Worm (Caenorhabditis elegans): ENCODE measurements around the gene ZC196.5.
A peak's percentile ranks its signal among the peaks of the same experiment; 100 is the strongest.

ZC196.5 gene

DNA sequence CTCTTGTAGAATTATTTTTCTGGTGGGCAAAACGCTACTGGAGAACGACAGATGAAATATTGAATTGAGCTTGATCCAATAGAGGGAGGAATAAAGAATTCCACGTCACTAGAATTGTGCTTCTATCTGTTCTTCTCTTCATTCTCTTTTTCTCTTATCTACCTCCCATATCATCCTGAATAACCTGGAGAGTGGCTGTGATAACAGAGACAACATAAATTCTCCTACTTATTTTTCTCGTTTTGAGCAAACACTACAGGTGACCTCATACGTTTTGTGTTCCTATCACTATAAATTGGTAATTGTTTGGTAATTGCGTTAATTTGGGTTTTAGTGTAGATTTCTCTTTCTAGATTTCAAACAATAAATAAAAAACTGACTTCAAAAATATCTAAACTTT, 52.0 kb downstream of the ZC196.5 start:
- no peak for TF ChIP-seq nhr-28 (tag; optimal IDR thresholded peaks at IDR 0.05)
- TF ChIP-seq hlh-1 (tag; optimal IDR thresholded peaks at IDR 0.05): no peak
- TF ChIP-seq lsy-2 (tag; optimal IDR thresholded peaks at IDR 0.05): no peak
- no peak for TF ChIP-seq pha-4 (tag; optimal IDR thresholded peaks at IDR 0.05)
- no peak for TF ChIP-seq M03D4.4 (tag; optimal IDR thresholded peaks at IDR 0.05)
- no peak for TF ChIP-seq sptf-1 (tag; optimal IDR thresholded peaks at IDR 0.05)

DNA sequence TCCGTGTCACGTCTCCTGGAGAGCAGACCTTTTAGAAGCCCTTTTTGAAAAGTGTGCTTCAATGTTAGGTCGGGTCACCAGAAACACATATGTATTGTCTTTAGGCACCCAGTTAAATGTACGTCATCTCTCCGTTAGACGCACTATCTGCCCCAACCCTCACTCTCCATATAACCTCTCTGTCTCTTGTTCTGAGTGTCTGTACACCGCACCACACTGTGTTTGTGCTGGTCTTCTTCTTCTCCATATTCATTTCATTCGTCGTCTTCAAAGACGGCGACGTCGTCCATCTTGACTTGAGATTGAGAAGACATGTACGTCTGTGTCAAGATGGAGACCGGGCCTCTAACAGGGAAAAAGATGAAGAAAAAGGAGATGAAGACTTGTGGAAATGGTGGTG, 52.9 kb downstream of the ZC196.5 start:
- TF ChIP-seq pha-4 (tag; optimal IDR thresholded peaks at IDR 0.05): no peak
- TF ChIP-seq sptf-1 (tag; optimal IDR thresholded peaks at IDR 0.05): peak; percentile 33

All from whole organism, mixed stage, embryonic.